Worm (Caenorhabditis elegans) whole organism, early embryonic: ENCODE results near the gene snfc-5.

Experiments used
- ama-1 ChIP-seq: fragments of 150-350 bp; optimal IDR thresholded peaks from 2 replicates; lab custom pipeline; 2014
- ets-7 ChIP-seq: sonication (generic microtip); optimal IDR thresholded peaks from 2 replicates; lab custom pipeline; 2016; ENCODE audit warnings: missing genotype, missing genetic modification characterization, missing compliant biosample characterization
- scrt-1 ChIP-seq: fragments of 200-800 bp; sonication (Bioruptor generic); IDR thresholded peaks from 2 replicates; pipeline ENCODE4 v1.3.6; 2022; ENCODE audit warnings: missing genetic modification characterization, missing compliant biosample characterization
- tbx-37 ChIP-seq: fragments of 200-800 bp; sonication (Bioruptor generic); conservative IDR thresholded peaks from 2 replicates; pipeline ENCODE4 v1.3.6; 2022; ENCODE audit warnings: missing genetic modification reagents, missing genetic modification characterization, missing compliant biosample characterization

DNA sequence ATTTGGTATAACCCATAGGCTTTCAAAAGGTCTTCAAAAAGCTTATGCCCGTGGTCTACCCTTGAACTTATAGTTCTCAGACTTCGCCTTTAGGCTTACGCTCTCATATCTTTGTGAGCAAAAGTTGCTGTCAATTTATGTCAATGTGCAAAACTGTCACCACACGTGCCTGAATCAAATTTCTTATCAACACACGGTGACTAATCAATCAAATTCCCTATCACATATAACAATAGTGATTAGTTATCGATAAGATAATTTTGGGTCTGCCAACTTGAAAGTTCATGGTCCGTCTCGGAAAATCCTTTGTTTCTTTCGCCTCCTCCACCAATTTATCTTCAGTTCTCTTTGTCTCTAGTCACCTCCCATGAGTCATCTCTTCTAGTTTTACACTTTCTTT is 47.1 kb upstream of the snfc-5 start:
- no peak for TF ChIP-seq tbx-37 (GFP tag; lab: Robert Waterston, UW)
- no peak for TF ChIP-seq scrt-1 (GFP tag; lab: Robert Waterston, UW)
- no peak for TF ChIP-seq ama-1 (lab: Kevin White, UChicago)
- TF ChIP-seq ets-7 (tag; lab: Kevin White, UChicago): no peak
